Worm (Caenorhabditis elegans) whole organism, mixed stage, embryonic: Measurements from ENCODE around the gene viro-2.

Experiments
- M03D4.4 ChIP-seq: sonication (generic microtip); optimal IDR thresholded peaks from 2 replicates; lab custom pipeline; 2017; ENCODE audit warnings: mild to moderate bottlenecking, missing genetic modification characterization, missing compliant biosample characterization
- bed-3 ChIP-seq: fragments of 200-800 bp; sonication (Bioruptor generic); optimal IDR thresholded peaks from 3 replicates; lab custom pipeline; 2018; ENCODE audit warnings: mild to moderate bottlenecking, missing genetic modification characterization, moderate library complexity, missing compliant biosample characterization
- blmp-1 ChIP-seq: fragments of 150-350 bp; optimal IDR thresholded peaks from 2 replicates; lab custom pipeline; 2014; ENCODE audit warnings: missing biosample characterization, missing genetic modification characterization
- ceh-39 ChIP-seq: fragments of 150-350 bp; optimal IDR thresholded peaks from 2 replicates; lab custom pipeline; 2014; ENCODE audit warnings: missing biosample characterization, missing genetic modification characterization
- ceh-43 ChIP-seq: fragments of 200-800 bp; sonication (Bioruptor generic); optimal IDR thresholded peaks from 2 replicates; lab custom pipeline; 2018; ENCODE audit warnings: mild to moderate bottlenecking, missing genetic modification characterization, moderate library complexity, missing compliant biosample characterization
- ceh-83 ChIP-seq: fragments of 200-800 bp; sonication (Bioruptor generic); optimal IDR thresholded peaks from 2 replicates; lab custom pipeline; 2018; ENCODE audit warnings: mild to moderate bottlenecking, missing genetic modification characterization, missing compliant biosample characterization
- ces-1 ChIP-seq: fragments of 150-350 bp; optimal IDR thresholded peaks from 2 replicates; lab custom pipeline; 2014; ENCODE audit warnings: missing biosample characterization, missing genetic modification reagents, missing genetic modification characterization
- cnd-1 ChIP-seq: fragments of 200-800 bp; sonication (Bioruptor generic); optimal IDR thresholded peaks from 2 replicates; lab custom pipeline; 2018; ENCODE audit warnings: mild to moderate bottlenecking, missing genetic modification characterization, missing compliant biosample characterization
- drap-1 ChIP-seq: fragments of 200-800 bp; sonication (Bioruptor generic); optimal IDR thresholded peaks from 3 replicates; lab custom pipeline; 2018; ENCODE audit warnings: mild to moderate bottlenecking, missing genetic modification characterization, missing compliant biosample characterization
- elt-1 ChIP-seq: sonication (generic microtip); optimal IDR thresholded peaks from 2 replicates; lab custom pipeline; 2017; ENCODE audit warnings: missing genetic modification characterization, mild to moderate bottlenecking, missing compliant biosample characterization, antibody characterized with exemption, moderate library complexity, borderline replicate concordance; ENCODE audit not compliant: insufficient read depth
- elt-3 ChIP-seq: fragments of 150-350 bp; optimal IDR thresholded peaks from 2 replicates; lab custom pipeline; 2014; ENCODE audit warnings: missing biosample characterization, missing genetic modification characterization
- flh-1 ChIP-seq: fragments of 200-800 bp; sonication (Bioruptor generic); optimal IDR thresholded peaks from 2 replicates; lab custom pipeline; 2018; ENCODE audit warnings: mild to moderate bottlenecking, missing genetic modification characterization, moderate library complexity, missing compliant biosample characterization
- ham-2 ChIP-seq: fragments of 200-800 bp; sonication (Bioruptor generic); optimal IDR thresholded peaks from 2 replicates; lab custom pipeline; 2018; ENCODE audit warnings: mild to moderate bottlenecking, missing genetic modification characterization, missing compliant biosample characterization
- hlh-1 ChIP-seq: fragments of 150-350 bp; optimal IDR thresholded peaks from 2 replicates; lab custom pipeline; 2014; ENCODE audit warnings: missing biosample characterization, missing genetic modification reagents, missing genetic modification characterization
- lin-13 ChIP-seq: fragments of 150-350 bp; optimal IDR thresholded peaks from 2 replicates; lab custom pipeline; 2014; ENCODE audit warnings: missing biosample characterization, missing genetic modification characterization
- lin-32 ChIP-seq: fragments of 200-800 bp; sonication (Bioruptor generic); optimal IDR thresholded peaks from 2 replicates; lab custom pipeline; 2018; ENCODE audit warnings: mild to moderate bottlenecking, missing genetic modification characterization, missing compliant biosample characterization
- mab-5 ChIP-seq: fragments of 150-350 bp; optimal IDR thresholded peaks from 2 replicates; lab custom pipeline; 2014; ENCODE audit warnings: missing biosample characterization, missing genetic modification characterization
- mep-1 ChIP-seq: fragments of 150-350 bp; optimal IDR thresholded peaks from 2 replicates; lab custom pipeline; 2017; ENCODE audit warnings: missing biosample characterization, missing genetic modification reagents, missing genetic modification characterization, inconsistent platforms
- mls-2 ChIP-seq: sonication (generic microtip); optimal IDR thresholded peaks from 2 replicates; lab custom pipeline; 2016; ENCODE audit warnings: mild to moderate bottlenecking, missing genetic modification characterization, moderate library complexity, missing compliant biosample characterization
- nhr-2 ChIP-seq: fragments of 150-350 bp; optimal IDR thresholded peaks from 2 replicates; lab custom pipeline; 2014; ENCODE audit warnings: missing biosample characterization, missing genetic modification characterization
- nhr-237 ChIP-seq: fragments of 150-350 bp; optimal IDR thresholded peaks from 2 replicates; lab custom pipeline; 2014; ENCODE audit warnings: missing biosample characterization, missing genetic modification characterization
- nhr-28 ChIP-seq: fragments of 150-350 bp; optimal IDR thresholded peaks from 2 replicates; lab custom pipeline; 2014; ENCODE audit warnings: missing biosample characterization, missing genetic modification characterization
- nhr-76 ChIP-seq: sonication (generic microtip); optimal IDR thresholded peaks from 2 replicates; lab custom pipeline; 2017; ENCODE audit warnings: missing biosample characterization, missing genetic modification characterization
- pha-4 ChIP-seq: fragments of 150-350 bp; optimal IDR thresholded peaks from 2 replicates; lab custom pipeline; 2018; ENCODE audit warnings: missing biosample characterization, missing genetic modification reagents, missing genetic modification characterization
- sem-2 ChIP-seq: fragments of 200-800 bp; sonication (Bioruptor generic); optimal IDR thresholded peaks from 2 replicates; lab custom pipeline; 2018; ENCODE audit warnings: mild to moderate bottlenecking, missing genetic modification characterization, missing compliant biosample characterization
- snpc-4 ChIP-seq: fragments of 150-350 bp; optimal IDR thresholded peaks from 2 replicates; lab custom pipeline; 2014; ENCODE audit warnings: missing biosample characterization, missing genetic modification characterization
- sptf-1 ChIP-seq: sonication (generic microtip); optimal IDR thresholded peaks from 2 replicates; lab custom pipeline; 2017; ENCODE audit warnings: mild to moderate bottlenecking, missing genetic modification characterization, moderate library complexity, missing compliant biosample characterization
- tbx-8 ChIP-seq: fragments of 200-800 bp; sonication (Bioruptor generic); optimal IDR thresholded peaks from 2 replicates; lab custom pipeline; 2018; ENCODE audit warnings: mild to moderate bottlenecking, missing genetic modification characterization, moderate library complexity, missing compliant biosample characterization
- unc-120 ChIP-seq: sonication (generic microtip); optimal IDR thresholded peaks from 2 replicates; lab custom pipeline; 2017; ENCODE audit warnings: missing genetic modification characterization, missing compliant biosample characterization; ENCODE audit not compliant: poor library complexity, severe bottlenecking
- unc-39 ChIP-seq: fragments of 150-350 bp; optimal IDR thresholded peaks from 2 replicates; lab custom pipeline; 2014; ENCODE audit warnings: missing biosample characterization, missing genetic modification characterization
- unc-62 ChIP-seq: fragments of 150-350 bp; optimal IDR thresholded peaks from 2 replicates; lab custom pipeline; 2014; ENCODE audit warnings: missing biosample characterization, missing genetic modification reagents, missing genetic modification characterization
- zip-8 ChIP-seq: fragments of 150-350 bp; optimal IDR thresholded peaks from 2 replicates; lab custom pipeline; 2014; ENCODE audit warnings: missing biosample characterization, missing genetic modification characterization
- ztf-11 ChIP-seq: fragments of 150-350 bp; optimal IDR thresholded peaks from 2 replicates; lab custom pipeline; 2014; ENCODE audit warnings: missing biosample characterization, missing genetic modification characterization

The viro-2 gene

ce11 chrIII:7087691-7088323 lies 40.9 kb upstream of the viro-2 start, which contains the start of gene fubl-2:
fubl-2 (minus strand) TSS chrIII:7087741.
- TF ChIP-seq ceh-39 (peak; percentile 80), ces-1 (GFP tag; lab: Kevin White, UChicago) (peak; percentile 4), cnd-1 (no peak), mep-1 (tag; lab: Kevin White, UChicago) (peak; percentile 27)
- TF ChIP-seq, all 35 proteins: peak for 3

ce11 chrIII:7090545-7090944 lies 38.2 kb upstream of the viro-2 start, which contains the start of gene ZK418.10:
ZK418.10 (minus strand) TSS chrIII:7090692.
- TF ChIP-seq ceh-43 (GFP tag; lab: Kevin White, UChicago) = no peak
- no peak for TF ChIP-seq cnd-1
- no peak for TF ChIP-seq unc-120 (tag; lab: Kevin White, UChicago)
- no peak for TF ChIP-seq ceh-83 (GFP tag; lab: Kevin White, UChicago)
- no peak for TF ChIP-seq nhr-76
- no peak for TF ChIP-seq nhr-2 (tag; lab: Kevin White, UChicago)
- TF ChIP-seq, all 35 proteins: peak for 0

DNA sequence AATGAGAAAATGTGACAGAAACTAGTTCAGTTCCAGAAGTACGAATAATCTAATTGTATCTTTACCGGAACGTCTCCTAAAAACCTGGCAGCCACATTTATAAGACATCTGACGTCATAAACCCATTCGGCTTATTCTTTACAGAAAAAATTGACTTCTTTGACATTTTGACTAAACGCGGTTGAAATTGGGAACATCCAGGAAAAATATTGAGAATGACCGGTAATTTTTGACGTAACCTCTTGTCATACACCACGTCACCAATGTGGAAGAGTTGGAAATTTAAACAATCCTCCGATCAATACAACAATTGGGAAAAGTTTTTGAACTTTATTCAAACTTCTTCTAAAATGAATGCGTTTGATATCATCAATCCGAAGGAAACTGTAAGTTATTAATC lies 37.7 kb upstream of the viro-2 start, which contains the start of gene ZK418.2:
TSS of gene ZK418.2 (plus strand) at position 301 of the 400 bp plus-strand sequence.
- TF ChIP-seq flh-1 = no peak

DNA sequence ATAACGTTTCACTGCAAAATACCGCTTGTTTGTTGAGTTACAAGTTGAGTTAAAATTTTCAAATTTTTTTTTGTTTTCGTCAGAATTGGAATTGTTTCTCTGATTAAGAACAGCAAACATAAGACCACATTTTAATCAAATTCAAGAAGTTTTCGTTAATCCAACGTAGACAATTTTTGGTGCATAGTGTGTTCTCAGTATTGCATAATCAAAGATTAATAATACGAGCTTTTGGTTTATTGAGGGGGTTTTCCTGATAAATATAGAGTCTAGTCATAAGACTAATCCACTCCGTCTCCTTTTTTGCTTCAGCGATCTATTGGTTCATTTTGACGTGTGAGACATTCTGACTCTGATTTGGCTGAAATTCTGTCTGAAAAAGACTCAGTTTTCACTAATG lies 33.5 kb upstream of the viro-2 start, which contains the start of gene nhr-9:
TSS of gene nhr-9 (plus strand) at position 307 of the 400 bp plus-strand sequence.
- no peak for TF ChIP-seq ceh-83 (GFP tag; lab: Kevin White, UChicago)
- no peak for TF ChIP-seq snpc-4
- no peak for TF ChIP-seq nhr-76
- TF ChIP-seq elt-3 = no peak
- TF ChIP-seq unc-120 (tag; lab: Kevin White, UChicago) = no peak
- TF ChIP-seq sem-2 (GFP tag; lab: Kevin White, UChicago) = no peak
- no peak for TF ChIP-seq mls-2 (tag; lab: Kevin White, UChicago)
- no peak for TF ChIP-seq elt-1 (tag; lab: Kevin White, UChicago)
- TF ChIP-seq hlh-1 (tag; lab: Kevin White, UChicago) = no peak

DNA sequence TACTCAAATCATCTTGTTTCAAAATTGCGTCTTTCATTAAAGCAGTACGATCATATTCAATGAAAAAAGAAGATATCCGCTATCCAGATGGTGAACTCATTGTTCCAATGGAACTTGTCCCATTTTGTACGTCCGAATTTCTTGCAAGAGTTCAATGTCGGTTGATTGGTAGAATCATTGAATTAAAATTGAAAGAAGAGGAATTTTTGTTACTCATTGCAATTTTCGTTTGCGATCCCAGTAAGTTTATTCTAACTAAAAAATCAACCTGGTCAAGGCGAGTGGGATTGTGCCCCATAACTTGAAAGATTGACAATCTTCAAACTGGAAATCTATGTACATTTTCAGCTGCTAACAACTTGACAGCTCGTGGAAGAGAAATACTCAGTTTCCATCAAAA lies 32.2 kb upstream of the viro-2 start:
- TF ChIP-seq flh-1 = no peak
- TF ChIP-seq, all 35 proteins: peak for 0

- TF ChIP-seq ham-2 = no peak
- no peak for TF ChIP-seq hlh-1 (tag; lab: Kevin White, UChicago)
- TF ChIP-seq ceh-43 (GFP tag; lab: Kevin White, UChicago) = no peak
- TF ChIP-seq mep-1 (tag; lab: Kevin White, UChicago) = no peak
- no peak for TF ChIP-seq drap-1
- no peak for TF ChIP-seq nhr-28 (tag; lab: Kevin White, UChicago)
- no peak for TF ChIP-seq tbx-8 (GFP tag; lab: Kevin White, UChicago)
- no peak for TF ChIP-seq mab-5 (tag; lab: Kevin White, UChicago)
- no peak for TF ChIP-seq pha-4 (tag; lab: Kevin White, UChicago)
- TF ChIP-seq nhr-237 = no peak
- TF ChIP-seq lin-13 (tag; lab: Kevin White, UChicago) = no peak
- TF ChIP-seq ceh-39 = no peak
- no peak for TF ChIP-seq ztf-11
- no peak for TF ChIP-seq unc-62
- no peak for TF ChIP-seq blmp-1 (tag; lab: Kevin White, UChicago)
Measured at ce11 chrIII:7100001-7100400, 28.7 kb upstream of the viro-2 start, which contains the start of gene ZK418.11. ZK418.11 (plus strand) TSS chrIII:7100289.

ce11 chrIII:7101814-7102477 lies 26.8 kb upstream of the viro-2 start:
- TF ChIP-seq nhr-76 = no peak
- TF ChIP-seq unc-39 (tag; lab: Kevin White, UChicago) = no peak
- no peak for TF ChIP-seq hlh-1 (tag; lab: Kevin White, UChicago)
- no peak for TF ChIP-seq zip-8 (tag; lab: Kevin White, UChicago)
- no peak for TF ChIP-seq pha-4 (tag; lab: Kevin White, UChicago)
- no peak for TF ChIP-seq lin-32
- TF ChIP-seq nhr-28 (tag; lab: Kevin White, UChicago) = no peak
- TF ChIP-seq ceh-43 (GFP tag; lab: Kevin White, UChicago) = no peak
- no peak for TF ChIP-seq sptf-1 (tag; lab: Kevin White, UChicago)
- TF ChIP-seq bed-3 (GFP tag; lab: Kevin White, UChicago) = no peak
- no peak for TF ChIP-seq M03D4.4 (tag; lab: Kevin White, UChicago)
- TF ChIP-seq elt-3 = no peak
- no peak for TF ChIP-seq tbx-8 (GFP tag; lab: Kevin White, UChicago)
- TF ChIP-seq, all 35 proteins: peak for 0
